Worm (Caenorhabditis elegans): ENCODE measurements around the gene hum-10.

ce11 chrX:4813115-4813732 is 31.1 kb upstream of the hum-10 start:
- TF ChIP-seq nhr-11 (tag; optimal IDR thresholded peaks at IDR 0.05): no peak
- TF ChIP-seq pha-4 (tag; optimal IDR thresholded peaks at IDR 0.05): no peak
- TF ChIP-seq egl-5 (tag; optimal IDR thresholded peaks at IDR 0.05): no peak
- peak; percentile 4 for TF ChIP-seq nfya-1 (tag; optimal IDR thresholded peaks at IDR 0.05; ENCODE audit: insufficient read depth)
- no peak for TF ChIP-seq fkh-10 (GFP tag; optimal IDR thresholded peaks at IDR 0.05)
- no peak for TF ChIP-seq zag-1 (tag; optimal IDR thresholded peaks at IDR 0.05)
- no peak for TF ChIP-seq nhr-12 (tag; optimal IDR thresholded peaks at IDR 0.05)
- TF ChIP-seq snpc-4 (tag; optimal IDR thresholded peaks at IDR 0.05): no peak
- TF ChIP-seq nhr-28 (tag; optimal IDR thresholded peaks at IDR 0.05): no peak
- no peak for TF ChIP-seq ceh-82 (tag; optimal IDR thresholded peaks at IDR 0.05)

All from whole organism, L3 larva.